Worm (Caenorhabditis elegans) whole organism, L4/young adult: Measurements from ENCODE around the gene math-42.
"Not testable (repeated sequence)": the region's sequence is repeated elsewhere in the genome, so short reads cannot be mapped to it uniquely, and the experiment has no call there.

Source experiments
- W03F9.2 ChIP-seq: fragments of 150-350 bp; optimal IDR thresholded peaks from 2 replicates; lab custom pipeline; 2014; ENCODE audit warnings: missing biosample characterization, missing genetic modification characterization
- dao-5 ChIP-seq: sonication (generic microtip); optimal IDR thresholded peaks from 2 replicates; lab custom pipeline; 2016; ENCODE audit warnings: missing genotype, missing genetic modification characterization, moderate library complexity, missing compliant biosample characterization
- him-1 ChIP-seq: sonication (generic microtip); optimal IDR thresholded peaks from 2 replicates; lab custom pipeline; 2016; ENCODE audit warnings: missing genotype, missing genetic modification reagents, missing genetic modification characterization, missing compliant biosample characterization

The math-42 gene

DNA sequence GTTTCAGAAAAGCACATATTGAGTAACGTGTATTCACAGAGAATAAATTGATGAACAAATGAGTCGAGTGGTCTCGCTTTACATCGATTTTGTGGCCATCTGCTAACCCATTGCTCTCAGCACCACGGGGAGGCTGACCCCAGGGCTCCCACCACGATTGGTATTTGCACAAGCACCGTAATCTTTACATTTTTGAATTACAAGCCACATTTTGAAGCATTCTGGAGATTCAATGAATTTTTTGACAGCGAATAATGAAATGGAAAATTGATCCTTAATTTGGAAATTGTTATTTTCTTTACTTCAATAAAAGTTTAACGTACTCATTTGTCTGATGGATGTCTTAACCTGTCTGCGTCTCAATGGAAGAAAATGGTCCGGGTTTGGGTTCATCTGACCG, 45.8 kb downstream of the math-42 start, which contains the start of gene C40A11.6:
C40A11.6 (minus strand) TSS at position 101 of the 400 bp plus-strand sequence.
- no peak for TF ChIP-seq W03F9.2 (tag; lab: Kevin White, UChicago)
- TF ChIP-seq dao-5 (tag; lab: Kevin White, UChicago) = no peak
- no peak for TF ChIP-seq him-1 (tag; lab: Kevin White, UChicago)

DNA sequence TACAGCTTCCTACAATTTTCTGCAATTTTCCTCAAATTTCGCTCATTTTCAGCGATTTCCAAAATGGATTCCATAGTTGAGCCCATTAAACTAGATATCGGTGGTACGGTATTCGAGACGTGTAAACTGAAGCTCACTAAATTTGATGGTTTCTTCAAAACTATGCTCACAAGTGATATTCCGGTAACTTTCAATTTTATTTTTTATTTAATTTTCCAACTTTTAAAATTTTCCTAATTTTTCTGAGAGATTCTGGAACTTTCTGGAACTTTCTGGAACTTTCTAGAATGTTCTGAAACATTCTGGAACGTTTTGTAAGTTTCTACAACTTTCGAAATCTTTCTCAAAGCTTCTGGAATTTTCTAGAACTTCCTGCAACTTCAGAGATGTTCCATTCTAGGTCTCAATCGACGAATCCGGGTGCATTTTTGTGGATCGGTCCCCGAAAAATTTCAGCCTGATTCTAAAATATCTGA, 47.2 kb downstream of the math-42 start, which contains the start of gene C40A11.2:
C40A11.2 (plus strand) TSS at position 51 of the 476 bp plus-strand sequence.
- TF ChIP-seq him-1 (tag; lab: Kevin White, UChicago) = no peak
- TF ChIP-seq dao-5 (tag; lab: Kevin White, UChicago) = no peak
- no peak for TF ChIP-seq W03F9.2 (tag; lab: Kevin White, UChicago)

ce11 chrII:2150485-2150985, 50.8 kb downstream of the math-42 start, which contains the start of the genes C40A11.7 and C40A11.8:
C40A11.7 (minus strand) TSS chrII:2150585.
C40A11.8 (minus strand) TSS chrII:2150935.
- TF ChIP-seq W03F9.2 (tag; lab: Kevin White, UChicago) = no peak
- TF ChIP-seq him-1 (tag; lab: Kevin White, UChicago) = no peak
- no peak for TF ChIP-seq dao-5 (tag; lab: Kevin White, UChicago)

DNA sequence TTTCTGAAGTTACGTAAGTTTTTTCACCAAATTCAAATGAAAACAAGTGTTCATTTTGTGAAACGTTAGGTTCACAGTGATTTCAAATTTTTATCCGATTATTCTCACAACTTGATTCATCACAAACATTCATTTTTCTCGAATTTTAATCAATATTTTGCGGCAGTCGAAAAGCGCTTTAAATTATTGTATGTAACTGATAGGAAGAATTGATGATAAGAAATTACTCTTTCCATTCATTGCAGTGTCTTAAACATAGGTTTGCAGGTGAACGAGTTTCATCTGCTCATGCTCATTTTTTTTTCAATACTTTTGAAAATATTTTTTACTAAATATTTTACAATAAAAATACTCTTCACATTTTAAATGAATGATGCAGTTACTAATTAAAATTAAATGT, 52.7 kb downstream of the math-42 start:
- TF ChIP-seq W03F9.2 (tag; lab: Kevin White, UChicago) = no peak
- TF ChIP-seq him-1 (tag; lab: Kevin White, UChicago) = no peak
- no peak for TF ChIP-seq dao-5 (tag; lab: Kevin White, UChicago)

- TF ChIP-seq W03F9.2, dao-5, him-1 (tag; lab: Kevin White, UChicago): not testable (repeated sequence)
Observed at ce11 chrII:2153708-2154107, 54.0 kb downstream of the math-42 start, which contains the start of gene math-18. math-18 (plus strand) TSS chrII:2154008.
